1 fruit fly cellular context compared by ENCODE assay signal in genomic region chr3R:8206628-8207275, dm6.
TF ChIP-seq lines count a peak whose summit lies in the region.

No protein-coding gene starts in this region.

TF ChIP-seq in whole organism, embryonic, 481 proteins besides CTCF, POLR2A, EP300 and RAD21 (continued from another document and continues in another):
- no peak for TF ChIP-seq Nf-YA (GFP tag; IDR thresholded peaks at IDR 0.05; lab: Robert Waterston, UW)
- no peak for TF ChIP-seq Sry-δ (GFP tag; optimal IDR thresholded peaks at IDR 0.05; lab: Kevin White, UChicago)
- no peak for TF ChIP-seq CG4404 (GFP tag; IDR thresholded peaks at IDR 0.05; lab: Robert Waterston, UW)
- TF ChIP-seq tgo (GFP tag; IDR thresholded peaks at IDR 0.05; lab: Robert Waterston, UW), result peak; percentile 63; the same call in 2 of the 3 replicates
- no peak for TF ChIP-seq Sin3A (optimal IDR thresholded peaks at IDR 0.05; lab: Kevin White, UChicago)
- TF ChIP-seq CG7372 (GFP tag; IDR thresholded peaks at IDR 0.05; lab: Robert Waterston, UW), result no peak
- no peak for TF ChIP-seq wek (GFP tag; optimal IDR thresholded peaks at IDR 0.05; lab: Kevin White, UChicago)
- TF ChIP-seq caup (GFP tag; optimal IDR thresholded peaks at IDR 0.05; lab: Kevin White, UChicago; ENCODE audit: severe bottlenecking), result peak; percentile 10
- TF ChIP-seq CG15073 (GFP tag; optimal IDR thresholded peaks at IDR 0.05; lab: Kevin White, UChicago), result no peak
- peak; percentile 42 for TF ChIP-seq Hsf (GFP tag; optimal IDR thresholded peaks at IDR 0.05; lab: Kevin White, UChicago)
- peak; percentile 50 for TF ChIP-seq CG31441 (GFP tag; IDR thresholded peaks at IDR 0.05; lab: Robert Waterston, UW)
- TF ChIP-seq jigr1 (GFP tag; IDR thresholded peaks at IDR 0.05; lab: Robert Waterston, UW), result no peak; the same call in 2 of the 3 replicates
- no peak for TF ChIP-seq tna (GFP tag; IDR thresholded peaks at IDR 0.05; lab: Robert Waterston, UW; ENCODE audit: partially characterized antibody)
- peak; percentile 38 for TF ChIP-seq zfh2 (GFP tag; optimal IDR thresholded peaks at IDR 0.05; lab: Kevin White, UChicago)
- TF ChIP-seq CG17568 (GFP tag; optimal IDR thresholded peaks at IDR 0.05; lab: Kevin White, UChicago), result no peak
- TF ChIP-seq inv (GFP tag; IDR thresholded peaks at IDR 0.05; lab: Robert Waterston, UW; ENCODE audit: partially characterized antibody), result no peak
- peak; percentile 17 for TF ChIP-seq bab2 (GFP tag; optimal IDR thresholded peaks at IDR 0.05; lab: Kevin White, UChicago)
- TF ChIP-seq z (GFP tag; IDR thresholded peaks at IDR 0.05; lab: Robert Waterston, UW), result no peak
- peak; percentile 30 for TF ChIP-seq scrt (GFP tag; optimal IDR thresholded peaks at IDR 0.05; lab: Kevin White, UChicago)
- TF ChIP-seq MTF-1 (GFP tag; optimal IDR thresholded peaks at IDR 0.05; lab: Kevin White, UChicago; ENCODE audit: borderline replicate concordance), result no peak
- peak; percentile 47 for TF ChIP-seq Sox100B (GFP tag; optimal IDR thresholded peaks at IDR 0.05; lab: Kevin White, UChicago)
- no peak for TF ChIP-seq slou (GFP tag; optimal IDR thresholded peaks at IDR 0.05; lab: Kevin White, UChicago)
- peak; percentile 52; the same call in 1 of the 2 replicates for TF ChIP-seq sisA (GFP tag; IDR thresholded peaks at IDR 0.05; lab: Robert Waterston, UW)
- no peak for TF ChIP-seq dimm (GFP tag; IDR thresholded peaks at IDR 0.05; lab: Robert Waterston, UW)
- TF ChIP-seq ara (GFP tag; IDR thresholded peaks at IDR 0.05; lab: Robert Waterston, UW), result peak; percentile 48; the same call in 1 of the 2 replicates
- TF ChIP-seq CG31224 (GFP tag; IDR thresholded peaks at IDR 0.05; lab: Robert Waterston, UW), result peak; percentile 49; the same call in 1 of the 2 replicates
- peak; percentile 32 for TF ChIP-seq chn (GFP tag; optimal IDR thresholded peaks at IDR 0.05; lab: Kevin White, UChicago)
- no peak for TF ChIP-seq Lpt (GFP tag; optimal IDR thresholded peaks at IDR 0.05; lab: Kevin White, UChicago)
- no peak for TF ChIP-seq pum (GFP tag; optimal IDR thresholded peaks at IDR 0.05; lab: Kevin White, UChicago)
- TF ChIP-seq CG12219 (GFP tag; optimal IDR thresholded peaks at IDR 0.05; lab: Kevin White, UChicago), result peak; percentile 18
- no peak for TF ChIP-seq chm (GFP tag; IDR thresholded peaks at IDR 0.05; lab: Robert Waterston, UW)
- TF ChIP-seq MESR4 (GFP tag; optimal IDR thresholded peaks at IDR 0.05; lab: Kevin White, UChicago), result no peak
- no peak for TF ChIP-seq unc-4 (GFP tag; IDR thresholded peaks at IDR 0.05; lab: Robert Waterston, UW; ENCODE audit: partially characterized antibody)
- TF ChIP-seq CG3995 (GFP tag; optimal IDR thresholded peaks at IDR 0.05; lab: Kevin White, UChicago), result no peak
- TF ChIP-seq CG4820 (GFP tag; optimal IDR thresholded peaks at IDR 0.05; lab: Kevin White, UChicago), result peak; percentile 42
- no peak for TF ChIP-seq Atf3 (GFP tag; optimal IDR thresholded peaks at IDR 0.05; lab: Kevin White, UChicago)
- peak; percentile 47 for TF ChIP-seq CG9437 (GFP tag; optimal IDR thresholded peaks at IDR 0.05; lab: Kevin White, UChicago)
- TF ChIP-seq CG8290 (GFP tag; optimal IDR thresholded peaks at IDR 0.05; lab: Kevin White, UChicago), result no peak
- TF ChIP-seq CG8290 (tag; optimal IDR thresholded peaks at IDR 0.05; lab: Kevin White, UChicago), result no peak
- TF ChIP-seq Opbp (GFP tag; IDR thresholded peaks at IDR 0.05; lab: Robert Waterston, UW; ENCODE audit: partially characterized antibody), result no peak
- peak; percentile 62 for TF ChIP-seq CG3281 (GFP tag; optimal IDR thresholded peaks at IDR 0.05; lab: Kevin White, UChicago)
- no peak for TF ChIP-seq CG4707 (GFP tag; optimal IDR thresholded peaks at IDR 0.05; lab: Kevin White, UChicago)
- no peak for TF ChIP-seq gfzf (GFP tag; optimal IDR thresholded peaks at IDR 0.05; lab: Kevin White, UChicago)
- TF ChIP-seq abd-A (tag; optimal IDR thresholded peaks at IDR 0.05; lab: Kevin White, UChicago), result no peak
- TF ChIP-seq CG10654 (GFP tag; optimal IDR thresholded peaks at IDR 0.05; lab: Kevin White, UChicago), result no peak
- no peak for TF ChIP-seq CG18011 (GFP tag; optimal IDR thresholded peaks at IDR 0.05; lab: Kevin White, UChicago)
- TF ChIP-seq CG9876 (GFP tag; optimal IDR thresholded peaks at IDR 0.05; lab: Kevin White, UChicago), result no peak
- TF ChIP-seq nerfin-2 (GFP tag; IDR thresholded peaks at IDR 0.05; lab: Robert Waterston, UW; ENCODE audit: partially characterized antibody), result no peak
- no peak for TF ChIP-seq Sry-β (GFP tag; optimal IDR thresholded peaks at IDR 0.05; lab: Kevin White, UChicago)
- peak; percentile 43 for TF ChIP-seq jing (GFP tag; optimal IDR thresholded peaks at IDR 0.05; lab: Kevin White, UChicago)
- TF ChIP-seq jumu (GFP tag; optimal IDR thresholded peaks at IDR 0.05; lab: Kevin White, UChicago), result no peak
- no peak for TF ChIP-seq zf30C (GFP tag; optimal IDR thresholded peaks at IDR 0.05; lab: Kevin White, UChicago)
- peak; percentile 37 for TF ChIP-seq Blimp-1 (GFP tag; optimal IDR thresholded peaks at IDR 0.05; lab: Kevin White, UChicago)
- peak; percentile 62 for TF ChIP-seq CG17361 (GFP tag; IDR thresholded peaks at IDR 0.05; lab: Robert Waterston, UW)
- TF ChIP-seq CG11085 (GFP tag; IDR thresholded peaks at IDR 0.05; lab: Robert Waterston, UW), result 0 out of 2 replicates have a peak, but pooled peaks have one; percentile 38
- no peak; the same call in 1 of the 2 replicates for TF ChIP-seq sob (GFP tag; IDR thresholded peaks at IDR 0.05; lab: Robert Waterston, UW)
- TF ChIP-seq Neu2 (GFP tag; optimal IDR thresholded peaks at IDR 0.05; lab: Kevin White, UChicago; ENCODE audit: borderline replicate concordance), result no peak
- no peak for TF ChIP-seq ash1 (GFP tag; optimal IDR thresholded peaks at IDR 0.05; lab: Kevin White, UChicago)
- TF ChIP-seq CG6175 (GFP tag; IDR thresholded peaks at IDR 0.05; lab: Robert Waterston, UW), result no peak
- TF ChIP-seq Mrtf (GFP tag; IDR thresholded peaks at IDR 0.05; lab: Robert Waterston, UW), result no peak
- no peak for TF ChIP-seq stwl (tag; optimal IDR thresholded peaks at IDR 0.05; lab: Kevin White, UChicago)
- no peak for TF ChIP-seq sens-2 (GFP tag; IDR thresholded peaks at IDR 0.05; lab: Robert Waterston, UW)
- no peak for TF ChIP-seq CG17802 (tag; optimal IDR thresholded peaks at IDR 0.05; lab: Kevin White, UChicago)
- no peak for TF ChIP-seq Hr39 (optimal IDR thresholded peaks at IDR 0.05; lab: Kevin White, UChicago)
- no peak for TF ChIP-seq Ets97D (GFP tag; optimal IDR thresholded peaks at IDR 0.05; lab: Kevin White, UChicago)
- peak; percentile 83 for TF ChIP-seq CG2678 (tag; optimal IDR thresholded peaks at IDR 0.05; lab: Kevin White, UChicago)
- peak; percentile 32 for TF ChIP-seq CG14710 (tag; optimal IDR thresholded peaks at IDR 0.05; lab: Kevin White, UChicago)
- no peak for TF ChIP-seq CG1832 (GFP tag; optimal IDR thresholded peaks at IDR 0.05; lab: Kevin White, UChicago)
- TF ChIP-seq gcm2 (GFP tag; optimal IDR thresholded peaks at IDR 0.05; lab: Kevin White, UChicago), result no peak
- no peak for TF ChIP-seq CG3065 (GFP tag; optimal IDR thresholded peaks at IDR 0.05; lab: Kevin White, UChicago)
- TF ChIP-seq gro (GFP tag; optimal IDR thresholded peaks at IDR 0.05; lab: Kevin White, UChicago), result peak; percentile 34
- TF ChIP-seq CG4328 (GFP tag; optimal IDR thresholded peaks at IDR 0.05; lab: Kevin White, UChicago), result no peak
- 0 out of 3 replicates have a peak, but pooled peaks have one; percentile 18 for TF ChIP-seq H15 (GFP tag; IDR thresholded peaks at IDR 0.05; lab: Robert Waterston, UW)
- no peak for TF ChIP-seq CG12071 (GFP tag; optimal IDR thresholded peaks at IDR 0.05; lab: Kevin White, UChicago)
- peak; percentile 70 for TF ChIP-seq CG18599 (GFP tag; optimal IDR thresholded peaks at IDR 0.05; lab: Kevin White, UChicago)
- no peak for TF ChIP-seq CG13894 (tag; optimal IDR thresholded peaks at IDR 0.05; lab: Kevin White, UChicago)
- TF ChIP-seq TFAM (GFP tag; optimal IDR thresholded peaks at IDR 0.05; lab: Kevin White, UChicago), result no peak
- TF ChIP-seq dmrt99B (tag; optimal IDR thresholded peaks at IDR 0.05; lab: Kevin White, UChicago), result peak; percentile 77
- TF ChIP-seq HHEX (GFP tag; optimal IDR thresholded peaks at IDR 0.05; lab: Kevin White, UChicago), result peak; percentile 43
- TF ChIP-seq CG8924 (tag; optimal IDR thresholded peaks at IDR 0.05; lab: Kevin White, UChicago), result peak; percentile 72
- no peak for TF ChIP-seq kah (GFP tag; optimal IDR thresholded peaks at IDR 0.05; lab: Kevin White, UChicago)
- no peak for TF ChIP-seq eyg (GFP tag; optimal IDR thresholded peaks at IDR 0.05; lab: Kevin White, UChicago)
- TF ChIP-seq dmrt11E (tag; optimal IDR thresholded peaks at IDR 0.05; lab: Kevin White, UChicago), result peak; percentile 52
- no peak for TF ChIP-seq CG8944 (GFP tag; optimal IDR thresholded peaks at IDR 0.05; lab: Kevin White, UChicago)
- TF ChIP-seq Fer3 (tag; optimal IDR thresholded peaks at IDR 0.05; lab: Kevin White, UChicago), result peak; percentile 61
- peak; percentile 32 for TF ChIP-seq Deaf1 (tag; optimal IDR thresholded peaks at IDR 0.05; lab: Kevin White, UChicago)
- peak; percentile 9 for TF ChIP-seq zen (tag; optimal IDR thresholded peaks at IDR 0.05; lab: Kevin White, UChicago)
- TF ChIP-seq Nf-YC (tag; optimal IDR thresholded peaks at IDR 0.05; lab: Kevin White, UChicago), result peak; percentile 9
- TF ChIP-seq so (GFP tag; IDR thresholded peaks at IDR 0.05; lab: Robert Waterston, UW), result peak; percentile 53; the same call in 1 of the 3 replicates
- no peak for TF ChIP-seq tx (GFP tag; optimal IDR thresholded peaks at IDR 0.05; lab: Kevin White, UChicago)
- TF ChIP-seq B-H1 (GFP tag; IDR thresholded peaks at IDR 0.05; lab: Robert Waterston, UW), result peak; percentile 24; the same call in 1 of the 3 replicates
- no peak for TF ChIP-seq CG17912 (GFP tag; optimal IDR thresholded peaks at IDR 0.05; lab: Kevin White, UChicago)
- peak; percentile 50 for TF ChIP-seq CG17829 (tag; optimal IDR thresholded peaks at IDR 0.05; lab: Kevin White, UChicago)
- TF ChIP-seq pros (GFP tag; optimal IDR thresholded peaks at IDR 0.05; lab: Kevin White, UChicago), result no peak
- peak; percentile 9 for TF ChIP-seq Chrac-16 (GFP tag; optimal IDR thresholded peaks at IDR 0.05; lab: Kevin White, UChicago)
- TF ChIP-seq CG1233 (GFP tag; optimal IDR thresholded peaks at IDR 0.05; lab: Kevin White, UChicago), result peak; percentile 30
- peak; percentile 54 for TF ChIP-seq CG7556 (GFP tag; optimal IDR thresholded peaks at IDR 0.05; lab: Kevin White, UChicago)
- peak; percentile 29 for TF ChIP-seq gcm (GFP tag; optimal IDR thresholded peaks at IDR 0.05; lab: Kevin White, UChicago)
- no peak for TF ChIP-seq Gsc (GFP tag; IDR thresholded peaks at IDR 0.05; lab: Robert Waterston, UW)
- no peak for TF ChIP-seq Dp (GFP tag; optimal IDR thresholded peaks at IDR 0.05; lab: Kevin White, UChicago)
- TF ChIP-seq salm (tag; optimal IDR thresholded peaks at IDR 0.05; lab: Kevin White, UChicago), result no peak
- TF ChIP-seq CG18619 (GFP tag; optimal IDR thresholded peaks at IDR 0.05; lab: Kevin White, UChicago), result peak; percentile 33
- TF ChIP-seq dati (GFP tag; IDR thresholded peaks at IDR 0.05; lab: Robert Waterston, UW), result no peak
- TF ChIP-seq lov (optimal IDR thresholded peaks at IDR 0.05; lab: Kevin White, UChicago), result no peak
- TF ChIP-seq lov (GFP tag; IDR thresholded peaks at IDR 0.05; lab: Robert Waterston, UW), result no peak
- TF ChIP-seq Meics (GFP tag; optimal IDR thresholded peaks at IDR 0.05; lab: Kevin White, UChicago), result peak; percentile 51
- TF ChIP-seq zfh1 (GFP tag; IDR thresholded peaks at IDR 0.05; lab: Robert Waterston, UW), result 0 out of 3 replicates have a peak, but pooled peaks have one; percentile 16
- TF ChIP-seq Lhr (GFP tag; optimal IDR thresholded peaks at IDR 0.05; lab: Kevin White, UChicago), result no peak
- TF ChIP-seq Aef1 (GFP tag; IDR thresholded peaks at IDR 0.05; lab: Robert Waterston, UW), result peak; percentile 49
- TF ChIP-seq Lim3 (GFP tag; IDR thresholded peaks at IDR 0.05; lab: Robert Waterston, UW), result peak; percentile 71; the same call in 1 of the 2 replicates
- no peak for TF ChIP-seq Hr78 (GFP tag; optimal IDR thresholded peaks at IDR 0.05; lab: Kevin White, UChicago)
- TF ChIP-seq CG12236 (GFP tag; optimal IDR thresholded peaks at IDR 0.05; lab: Kevin White, UChicago), result no peak
- TF ChIP-seq HLHmδ (GFP tag; optimal IDR thresholded peaks at IDR 0.05; lab: Kevin White, UChicago), result no peak
- TF ChIP-seq mam (GFP tag; optimal IDR thresholded peaks at IDR 0.05; lab: Kevin White, UChicago), result peak; percentile 50
- TF ChIP-seq CG13424 (tag; optimal IDR thresholded peaks at IDR 0.05; lab: Kevin White, UChicago), result peak; percentile 64
- TF ChIP-seq CG11723 (GFP tag; optimal IDR thresholded peaks at IDR 0.05; lab: Kevin White, UChicago), result no peak
- peak; percentile 73 for TF ChIP-seq Ptx1 (GFP tag; IDR thresholded peaks at IDR 0.05; lab: Robert Waterston, UW)
- TF ChIP-seq CG6654 (GFP tag; optimal IDR thresholded peaks at IDR 0.05; lab: Kevin White, UChicago), result no peak
- no peak for TF ChIP-seq CG7987 (GFP tag; optimal IDR thresholded peaks at IDR 0.05; lab: Kevin White, UChicago)
- peak; percentile 35 for TF ChIP-seq CG10147 (GFP tag; optimal IDR thresholded peaks at IDR 0.05; lab: Kevin White, UChicago)
- TF ChIP-seq CkIIα-i1 (GFP tag; IDR thresholded peaks at IDR 0.05; lab: Robert Waterston, UW), result no peak
- TF ChIP-seq CG42726 (GFP tag; IDR thresholded peaks at IDR 0.05; lab: Robert Waterston, UW; ENCODE audit: partially characterized antibody), result no peak
- TF ChIP-seq disco-r (GFP tag; optimal IDR thresholded peaks at IDR 0.05; lab: Kevin White, UChicago), result no peak
- no peak for TF ChIP-seq pan (optimal IDR thresholded peaks at IDR 0.05; lab: Kevin White, UChicago)
- TF ChIP-seq pan (GFP tag; optimal IDR thresholded peaks at IDR 0.05 in 1 of 2, IDR thresholded peaks at IDR 0.05 in 1 of 2), result peak in 1 of 2 experiments; percentile 28
- peak; percentile 55 for TF ChIP-seq CG3847 (GFP tag; IDR thresholded peaks at IDR 0.05; lab: Robert Waterston, UW)
- peak; percentile 61 for TF ChIP-seq CG17359 (tag; optimal IDR thresholded peaks at IDR 0.05; lab: Kevin White, UChicago)
- no peak for TF ChIP-seq insv (GFP tag; optimal IDR thresholded peaks at IDR 0.05; lab: Kevin White, UChicago)
- no peak for TF ChIP-seq CG15696 (tag; optimal IDR thresholded peaks at IDR 0.05; lab: Kevin White, UChicago)
- TF ChIP-seq CrebB (tag; optimal IDR thresholded peaks at IDR 0.05; lab: Kevin White, UChicago), result no peak
- TF ChIP-seq CG15479 (GFP tag; optimal IDR thresholded peaks at IDR 0.05; lab: Kevin White, UChicago), result no peak
- no peak for TF ChIP-seq ewg (GFP tag; optimal IDR thresholded peaks at IDR 0.05; lab: Kevin White, UChicago)
- peak; percentile 86 for TF ChIP-seq row (GFP tag; IDR thresholded peaks at IDR 0.05; lab: Robert Waterston, UW)
- TF ChIP-seq CG12391 (tag; optimal IDR thresholded peaks at IDR 0.05; lab: Kevin White, UChicago), result peak; percentile 69
